Worm (Caenorhabditis elegans) whole organism, early embryonic: ENCODE results near the gene T03F6.9.

Experiments used
- B0310.2 ChIP-seq: sonication (generic microtip); optimal IDR thresholded peaks from 2 replicates; lab custom pipeline; 2016; ENCODE audit warnings: mild to moderate bottlenecking, missing genetic modification characterization, missing compliant biosample characterization
- ceh-13 ChIP-seq: fragments of 200-800 bp; sonication (Bioruptor generic); optimal IDR thresholded peaks from 2 replicates; lab custom pipeline; 2018; ENCODE audit warnings: mild to moderate bottlenecking, missing genetic modification characterization, missing compliant biosample characterization
- pes-1 ChIP-seq: fragments of 200-800 bp; sonication (Bioruptor generic); IDR thresholded peaks from 2 replicates; pipeline ENCODE4 v1.3.6; 2022; ENCODE audit warnings: missing genetic modification reagents, missing genetic modification characterization, missing compliant biosample characterization
- tbx-11 ChIP-seq: fragments of 200-800 bp; sonication (Bioruptor generic); IDR thresholded peaks from 2 replicates; pipeline ENCODE4 v1.3.6; 2022; ENCODE audit warnings: missing genetic modification characterization, missing compliant biosample characterization

DNA sequence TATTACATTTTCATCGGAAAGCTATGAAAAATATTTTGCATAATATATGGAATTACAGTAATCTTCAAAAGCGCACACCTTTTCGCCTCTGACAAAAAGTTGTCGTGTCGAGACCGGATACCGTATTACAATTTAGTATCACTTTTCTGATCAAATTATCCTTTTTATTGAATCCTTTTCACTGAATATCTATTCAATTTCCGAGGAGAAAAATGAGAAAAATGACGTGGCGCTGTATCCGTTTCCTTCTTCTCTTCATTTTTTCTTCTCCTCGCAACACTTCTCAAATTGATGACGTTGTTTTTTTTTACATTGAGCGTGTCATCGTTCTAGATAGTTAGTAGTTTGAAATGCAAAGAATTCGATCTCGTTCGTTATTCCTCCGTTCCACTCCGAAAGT is 19.9 kb downstream of the T03F6.9 start:
- TF ChIP-seq ceh-13 (GFP tag; lab: Kevin White, UChicago) (no peak), B0310.2 (tag; lab: Kevin White, UChicago) (no peak), pes-1 (GFP tag; lab: Robert Waterston, UW) (no peak), tbx-11 (GFP tag; lab: Robert Waterston, UW) (no peak)
